Worm (Caenorhabditis elegans): Measurements from ENCODE around the gene irg-2.

The irg-2 gene

ce11 chrV:4029627-4030026 is 12.4 kb upstream of the irg-2 start:
- TF ChIP-seq him-1 (tag; optimal IDR thresholded peaks at IDR 0.05) (no peak), dao-5 (tag; optimal IDR thresholded peaks at IDR 0.05) (no peak), W03F9.2 (tag; optimal IDR thresholded peaks at IDR 0.05) (no peak)

- TF ChIP-seq him-1 (tag; optimal IDR thresholded peaks at IDR 0.05) (no peak), W03F9.2 (tag; optimal IDR thresholded peaks at IDR 0.05) (no peak), dao-5 (tag; optimal IDR thresholded peaks at IDR 0.05) (no peak)
These were observed 10.7 kb upstream of the irg-2 start, which contains the start of gene cyp-35A4 for ce11 chrV:4031319-4031718. cyp-35A4 (plus strand) TSS chrV:4031619.

ce11 chrV:4034303-4034702 is 7.7 kb upstream of the irg-2 start, which contains the start of gene C49G7.7:
C49G7.7 (plus strand) TSS chrV:4034476.
- no peak for TF ChIP-seq dao-5 (tag; optimal IDR thresholded peaks at IDR 0.05)
- TF ChIP-seq him-1 (tag; optimal IDR thresholded peaks at IDR 0.05): no peak
- no peak for TF ChIP-seq W03F9.2 (tag; optimal IDR thresholded peaks at IDR 0.05)

- TF ChIP-seq W03F9.2 (tag; optimal IDR thresholded peaks at IDR 0.05) (no peak), dao-5 (tag; optimal IDR thresholded peaks at IDR 0.05) (no peak), him-1 (tag; optimal IDR thresholded peaks at IDR 0.05) (no peak)
These were observed 6.2 kb upstream of the irg-2 start, which contains the start of gene C49G7.13 for ce11 chrV:4035811-4036210. C49G7.13 (plus strand) TSS chrV:4036111.

- TF ChIP-seq him-1 (tag; optimal IDR thresholded peaks at IDR 0.05): no peak
- no peak for TF ChIP-seq dao-5 (tag; optimal IDR thresholded peaks at IDR 0.05)
- no peak for TF ChIP-seq W03F9.2 (tag; optimal IDR thresholded peaks at IDR 0.05)
These were observed 3.9 kb upstream of the irg-2 start, which contains the start of gene C49G7.12 for ce11 chrV:4038110-4038509. C49G7.12 (plus strand) TSS chrV:4038410.

ce11 chrV:4038557-4038956 is 3.4 kb upstream of the irg-2 start:
- TF ChIP-seq W03F9.2 (tag; optimal IDR thresholded peaks at IDR 0.05) (no peak), dao-5 (tag; optimal IDR thresholded peaks at IDR 0.05) (no peak), him-1 (tag; optimal IDR thresholded peaks at IDR 0.05) (no peak)

- TF ChIP-seq dao-5 (tag; optimal IDR thresholded peaks at IDR 0.05) (no peak), him-1 (tag; optimal IDR thresholded peaks at IDR 0.05) (no peak), W03F9.2 (tag; optimal IDR thresholded peaks at IDR 0.05) (no peak)
These were observed 1.7 kb downstream of the irg-2 start, which contains the start of gene phat-3 for ce11 chrV:4043632-4044031. phat-3 (plus strand) TSS chrV:4043932.

ce11 chrV:4046122-4046521 is 4.1 kb downstream of the irg-2 start, which contains the start of gene phat-7:
phat-7 (plus strand) TSS chrV:4046422.
- TF ChIP-seq him-1 (tag; optimal IDR thresholded peaks at IDR 0.05): no peak
- TF ChIP-seq W03F9.2 (tag; optimal IDR thresholded peaks at IDR 0.05): no peak
- TF ChIP-seq dao-5 (tag; optimal IDR thresholded peaks at IDR 0.05): no peak

- TF ChIP-seq W03F9.2 (tag; optimal IDR thresholded peaks at IDR 0.05) (no peak), him-1 (tag; optimal IDR thresholded peaks at IDR 0.05) (no peak), dao-5 (tag; optimal IDR thresholded peaks at IDR 0.05) (no peak)
These were observed 5.6 kb downstream of the irg-2 start, which contains the start of gene srh-169 for ce11 chrV:4047541-4047940. srh-169 (plus strand) TSS chrV:4047841.

- TF ChIP-seq W03F9.2 (tag; optimal IDR thresholded peaks at IDR 0.05) (no peak), dao-5 (tag; optimal IDR thresholded peaks at IDR 0.05) (no peak), him-1 (tag; optimal IDR thresholded peaks at IDR 0.05) (no peak)
These were observed 13.0 kb downstream of the irg-2 start, which contains the start of gene djr-1.2 for ce11 chrV:4055025-4055424. djr-1.2 (minus strand) TSS chrV:4055125.

ce11 chrV:4056203-4056602 is 14.2 kb downstream of the irg-2 start:
- no peak for TF ChIP-seq him-1 (tag; optimal IDR thresholded peaks at IDR 0.05)
- TF ChIP-seq W03F9.2 (tag; optimal IDR thresholded peaks at IDR 0.05): no peak
- no peak for TF ChIP-seq dao-5 (tag; optimal IDR thresholded peaks at IDR 0.05)

- TF ChIP-seq dao-5 (tag; optimal IDR thresholded peaks at IDR 0.05): no peak
- TF ChIP-seq W03F9.2 (tag; optimal IDR thresholded peaks at IDR 0.05): no peak
- no peak for TF ChIP-seq him-1 (tag; optimal IDR thresholded peaks at IDR 0.05)
These were observed 31.5 kb downstream of the irg-2 start, which contains the start of gene otpl-2 for ce11 chrV:4073455-4073854. otpl-2 (plus strand) TSS chrV:4073755.

ce11 chrV:4080546-4080945 is 38.6 kb downstream of the irg-2 start:
- TF ChIP-seq him-1 (tag; optimal IDR thresholded peaks at IDR 0.05) (no peak), dao-5 (tag; optimal IDR thresholded peaks at IDR 0.05) (no peak), W03F9.2 (tag; optimal IDR thresholded peaks at IDR 0.05) (no peak)

- no peak for TF ChIP-seq him-1 (tag; optimal IDR thresholded peaks at IDR 0.05)
- no peak for TF ChIP-seq dao-5 (tag; optimal IDR thresholded peaks at IDR 0.05)
- TF ChIP-seq W03F9.2 (tag; optimal IDR thresholded peaks at IDR 0.05): no peak
These were observed 39.3 kb downstream of the irg-2 start, which contains the start of gene srh-211 for ce11 chrV:4081283-4081682. srh-211 (minus strand) TSS chrV:4081383.

ce11 chrV:4082952-4083351 is 41.0 kb downstream of the irg-2 start, which contains the start of gene F38H12.5:
F38H12.5 (minus strand) TSS chrV:4083052.
- TF ChIP-seq W03F9.2 (tag; optimal IDR thresholded peaks at IDR 0.05): no peak
- TF ChIP-seq him-1 (tag; optimal IDR thresholded peaks at IDR 0.05): no peak
- no peak for TF ChIP-seq dao-5 (tag; optimal IDR thresholded peaks at IDR 0.05)

Data from whole organism, L4/young adult.